Worm (Caenorhabditis elegans) whole organism, L1 larva: ENCODE measurements around the gene F28F9.3.

ENCODE experiments used
- C04F5.9 ChIP-seq: sonication (generic microtip); optimal IDR thresholded peaks from 2 replicates; lab custom pipeline; 2016; ENCODE audit warnings: missing genetic modification characterization, missing compliant biosample characterization
- C16A3.4 ChIP-seq: fragments of 150-350 bp; optimal IDR thresholded peaks from 2 replicates; lab custom pipeline; 2014; ENCODE audit warnings: missing biosample characterization, missing genetic modification characterization
- C34B4.2 ChIP-seq: sonication (generic microtip); optimal IDR thresholded peaks from 2 replicates; lab custom pipeline; 2017; ENCODE audit warnings: mild to moderate bottlenecking, missing genetic modification characterization, missing compliant biosample characterization
- F16B12.6 ChIP-seq: fragments of 150-350 bp; optimal IDR thresholded peaks from 2 replicates; lab custom pipeline; 2014; ENCODE audit warnings: missing biosample characterization, missing genetic modification characterization
- alr-1 ChIP-seq: fragments of 200-800 bp; sonication (Bioruptor generic); optimal IDR thresholded peaks from 2 replicates; lab custom pipeline; 2018; ENCODE audit warnings: borderline replicate concordance, mild to moderate bottlenecking, missing genetic modification characterization, missing compliant biosample characterization
- ceh-63 ChIP-seq: fragments of 200-800 bp; sonication (Bioruptor generic); optimal IDR thresholded peaks from 2 replicates; lab custom pipeline; 2018; ENCODE audit warnings: mild to moderate bottlenecking, missing genetic modification characterization, missing compliant biosample characterization
- ceh-8 ChIP-seq: fragments of 200-800 bp; sonication (Bioruptor generic); optimal IDR thresholded peaks from 2 replicates; lab custom pipeline; 2018; ENCODE audit warnings: mild to moderate bottlenecking, missing genetic modification characterization, moderate library complexity, missing compliant biosample characterization
- ces-1 ChIP-seq: fragments of 150-350 bp; optimal IDR thresholded peaks from 2 replicates; lab custom pipeline; 2014; ENCODE audit warnings: missing biosample characterization, missing genetic modification reagents, missing genetic modification characterization
- dpl-1 ChIP-seq, 3 experiments: fragments of 150-350 bp in 2 of 3; sonication (generic microtip) in 1 of 3; optimal IDR thresholded peaks; 2 replicates each; lab custom pipeline; 2014 to 2017; ENCODE audit warnings: missing biosample characterization in 3 of 3, missing genetic modification characterization in 3 of 3, missing genetic modification reagents in 3 of 3
- dsc-1 ChIP-seq: sonication (generic microtip); optimal IDR thresholded peaks from 2 replicates; lab custom pipeline; 2016; ENCODE audit warnings: mild to moderate bottlenecking, missing genetic modification characterization, missing compliant biosample characterization
- efl-1 ChIP-seq, 4 experiments: fragments of 150-350 bp; optimal IDR thresholded peaks in 3 of 4; peaks in 1 of 4; 1 replicate in 1 of 4; 2 replicates in 3 of 4; lab custom pipeline; 2014; ENCODE audit warnings: missing biosample characterization in 2 of 4, missing genetic modification characterization in 2 of 4, missing genetic modification reagents in 2 of 4
- efl-3 ChIP-seq: fragments of 200-800 bp; sonication (Bioruptor generic); optimal IDR thresholded peaks from 2 replicates; lab custom pipeline; 2018; ENCODE audit warnings: mild to moderate bottlenecking, missing genetic modification characterization, missing compliant biosample characterization
- egl-13 ChIP-seq: sonication (generic microtip); optimal IDR thresholded peaks from 2 replicates; lab custom pipeline; 2016; ENCODE audit warnings: missing genotype, missing genetic modification reagents, missing genetic modification characterization, missing compliant biosample characterization
- elt-2 ChIP-seq: sonication (generic microtip); optimal IDR thresholded peaks from 2 replicates; lab custom pipeline; 2016; ENCODE audit warnings: missing genetic modification characterization, mild to moderate bottlenecking, inconsistent platforms, missing compliant biosample characterization, missing genetic modification reagents
- ets-5 ChIP-seq: fragments of 200-800 bp; sonication (Bioruptor generic); IDR thresholded peaks from 2 replicates; pipeline ENCODE4 v1.3.6; 2022; ENCODE audit warnings: missing genetic modification characterization, missing compliant biosample characterization
- fkh-10 ChIP-seq: sonication (generic microtip); optimal IDR thresholded peaks from 2 replicates; lab custom pipeline; 2017; ENCODE audit warnings: missing biosample characterization, missing genetic modification reagents, missing genetic modification characterization
- fkh-4 ChIP-seq: sonication (generic microtip); optimal IDR thresholded peaks from 2 replicates; lab custom pipeline; 2016; ENCODE audit warnings: missing compliant biosample characterization, missing genetic modification characterization, borderline replicate concordance
- fkh-8 ChIP-seq: sonication (generic microtip); optimal IDR thresholded peaks from 2 replicates; lab custom pipeline; 2016; ENCODE audit warnings: mild to moderate bottlenecking, missing genetic modification characterization, missing compliant biosample characterization
- fos-1 ChIP-seq: fragments of 150-350 bp; optimal IDR thresholded peaks from 2 replicates; lab custom pipeline; 2014; ENCODE audit warnings: missing biosample characterization, missing genetic modification characterization
- hlh-17 ChIP-seq: fragments of 200-800 bp; sonication (Bioruptor generic); optimal IDR thresholded peaks from 2 replicates; lab custom pipeline; 2018; ENCODE audit warnings: missing genetic modification characterization, mild to moderate bottlenecking, missing compliant biosample characterization, moderate library complexity, borderline replicate concordance
- hpl-2 ChIP-seq: fragments of 150-350 bp; optimal IDR thresholded peaks from 2 replicates; lab custom pipeline; 2014; ENCODE audit warnings: missing biosample characterization, missing genetic modification reagents, missing genetic modification characterization
- irx-1 ChIP-seq: sonication (generic microtip); optimal IDR thresholded peaks from 2 replicates; lab custom pipeline; 2016; ENCODE audit warnings: missing genetic modification characterization, missing compliant biosample characterization
- isw-1 ChIP-seq: fragments of 200-800 bp; sonication (Bioruptor generic); IDR thresholded peaks from 2 replicates; pipeline ENCODE4 v1.3.6; 2022; ENCODE audit warnings: missing genetic modification characterization, missing compliant biosample characterization
- lin-13 ChIP-seq: fragments of 150-350 bp; optimal IDR thresholded peaks from 2 replicates; lab custom pipeline; 2014; ENCODE audit warnings: missing biosample characterization, missing genetic modification reagents, missing genetic modification characterization
- lin-14 ChIP-seq: fragments of 200-800 bp; sonication (Bioruptor generic); optimal IDR thresholded peaks from 2 replicates; lab custom pipeline; 2018; ENCODE audit warnings: mild to moderate bottlenecking, missing genetic modification characterization, moderate library complexity, missing compliant biosample characterization
- lin-15B ChIP-seq: fragments of 150-350 bp; sonication (generic microtip); optimal IDR thresholded peaks from 3 replicates; lab custom pipeline; 2014; ENCODE audit warnings: missing biosample characterization, missing genetic modification characterization
- lin-39 ChIP-seq: fragments of 150-350 bp; optimal IDR thresholded peaks from 2 replicates; lab custom pipeline; 2014; ENCODE audit warnings: missing biosample characterization, missing genetic modification reagents, missing genetic modification characterization
- lir-3 ChIP-seq: sonication (generic microtip); optimal IDR thresholded peaks from 2 replicates; lab custom pipeline; 2016; ENCODE audit warnings: mild to moderate bottlenecking, missing genetic modification characterization, moderate library complexity, missing compliant biosample characterization; ENCODE audit not compliant: poor library complexity
- lsy-2 ChIP-seq, 2 experiments: fragments of 150-350 bp; optimal IDR thresholded peaks; 2 replicates each; lab custom pipeline; 2014; ENCODE audit warnings: missing biosample characterization in 2 of 2, missing genetic modification characterization in 2 of 2
- mdl-1 ChIP-seq, 2 experiments: fragments of 150-350 bp; optimal IDR thresholded peaks; 2 replicates each; lab custom pipeline; 2014 to 2017; ENCODE audit warnings: missing biosample characterization in 2 of 2, missing genetic modification characterization in 2 of 2, inconsistent platforms in 1 of 2
- mep-1 ChIP-seq: fragments of 150-350 bp; optimal IDR thresholded peaks from 2 replicates; lab custom pipeline; 2014; ENCODE audit warnings: missing biosample characterization, missing genetic modification characterization
- nhr-12 ChIP-seq: sonication (generic microtip); optimal IDR thresholded peaks from 2 replicates; lab custom pipeline; 2017; ENCODE audit warnings: missing biosample characterization, missing genetic modification characterization
- nhr-237 ChIP-seq: fragments of 150-350 bp; optimal IDR thresholded peaks from 2 replicates; lab custom pipeline; 2014; ENCODE audit warnings: missing biosample characterization, missing genetic modification characterization
- nhr-47 ChIP-seq: sonication (generic microtip); optimal IDR thresholded peaks from 2 replicates; lab custom pipeline; 2016; ENCODE audit warnings: mild to moderate bottlenecking, missing genetic modification characterization, moderate library complexity, missing compliant biosample characterization
- nhr-71 ChIP-seq: sonication (generic microtip); optimal IDR thresholded peaks from 2 replicates; lab custom pipeline; 2016; ENCODE audit warnings: mild to moderate bottlenecking, missing genetic modification characterization, moderate library complexity, missing compliant biosample characterization
- nhr-84 ChIP-seq: sonication (generic microtip); optimal IDR thresholded peaks from 2 replicates; lab custom pipeline; 2017; ENCODE audit warnings: missing biosample characterization, missing genetic modification characterization
- nhr-85 ChIP-seq: sonication (generic microtip); peaks from one replicate; lab custom pipeline; 2016; ENCODE audit warnings: missing genetic modification characterization, inconsistent platforms, missing compliant biosample characterization
- pag-3 ChIP-seq: sonication (generic microtip); optimal IDR thresholded peaks from 2 replicates; lab custom pipeline; 2017; ENCODE audit warnings: missing genetic modification characterization, mild to moderate bottlenecking, missing compliant biosample characterization, antibody characterized with exemption, borderline replicate concordance; ENCODE audit not compliant: insufficient read depth
- skn-1 ChIP-seq: fragments of 150-350 bp; optimal IDR thresholded peaks from 2 replicates; lab custom pipeline; 2014; ENCODE audit warnings: missing biosample characterization, missing genetic modification characterization
- sox-4 ChIP-seq: sonication (generic microtip); optimal IDR thresholded peaks from 2 replicates; lab custom pipeline; 2016; ENCODE audit warnings: missing genetic modification characterization, missing compliant biosample characterization
- swsn-7 ChIP-seq: sonication (generic microtip); optimal IDR thresholded peaks from 2 replicates; lab custom pipeline; 2016; ENCODE audit warnings: missing genetic modification characterization, missing compliant biosample characterization
- unc-30 ChIP-seq: sonication (generic microtip); optimal IDR thresholded peaks from 2 replicates; lab custom pipeline; 2017; ENCODE audit warnings: missing biosample characterization, missing genetic modification characterization
- unc-62 ChIP-seq: fragments of 150-350 bp; optimal IDR thresholded peaks from 2 replicates; lab custom pipeline; 2014; ENCODE audit warnings: missing biosample characterization, missing genetic modification reagents, missing genetic modification characterization
- unc-86 ChIP-seq: sonication (generic microtip); optimal IDR thresholded peaks from 2 replicates; lab custom pipeline; 2016; ENCODE audit warnings: missing genetic modification characterization, missing compliant biosample characterization
- vab-15 ChIP-seq: sonication (generic microtip); optimal IDR thresholded peaks from 2 replicates; lab custom pipeline; 2017; ENCODE audit warnings: missing genotype, mild to moderate bottlenecking, missing genetic modification characterization, missing compliant biosample characterization
- xbp-1 ChIP-seq: sonication (generic microtip); optimal IDR thresholded peaks from 2 replicates; lab custom pipeline; 2016; ENCODE audit warnings: missing genetic modification characterization, missing compliant biosample characterization
- zip-4 ChIP-seq: fragments of 200-800 bp; sonication (Bioruptor generic); optimal IDR thresholded peaks from 2 replicates; lab custom pipeline; 2018; ENCODE audit warnings: mild to moderate bottlenecking, missing genetic modification characterization, moderate library complexity, missing compliant biosample characterization
- ztf-4 ChIP-seq: fragments of 150-350 bp; optimal IDR thresholded peaks from 2 replicates; lab custom pipeline; 2014; ENCODE audit warnings: missing biosample characterization, missing genetic modification characterization

F28F9.3 gene

DNA sequence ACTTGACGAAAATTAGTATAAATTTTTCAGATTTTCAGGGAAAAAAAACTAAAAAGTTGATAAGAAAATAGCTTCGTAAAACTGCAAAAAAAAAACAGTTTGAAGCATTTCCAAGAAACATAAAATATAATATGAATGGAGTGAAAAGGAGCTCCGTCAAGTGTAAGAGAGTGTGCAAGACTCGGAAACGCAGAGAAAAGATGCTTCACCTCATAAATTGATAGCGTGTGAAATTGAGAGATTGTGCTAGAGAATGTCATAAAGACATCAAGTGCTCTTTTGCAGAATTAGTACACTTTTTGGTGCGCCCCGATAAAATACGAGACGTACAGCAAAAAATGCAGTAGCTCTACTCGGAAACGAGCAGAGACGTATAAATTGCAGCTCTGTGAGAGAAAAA, 5.1 kb upstream of the F28F9.3 start (continued):
- TF ChIP-seq ceh-63 (GFP tag; lab: Kevin White, UChicago) (no peak), C16A3.4 (tag; lab: Kevin White, UChicago) (no peak), isw-1 (GFP tag; lab: Robert Waterston, UW) (no peak), nhr-47 (tag; lab: Kevin White, UChicago) (peak; percentile 13), irx-1 (tag; lab: Kevin White, UChicago) (no peak), C04F5.9 (no peak), zip-4 (GFP tag; lab: Kevin White, UChicago) (no peak), lin-13 (GFP tag; lab: Kevin White, UChicago) (no peak), swsn-7 (no peak), efl-1 (optimal IDR thresholded peaks at IDR 0.05; lab: Kevin White, UChicago) (no peak), efl-1 (GFP tag; optimal IDR thresholded peaks at IDR 0.05 in 1 of 2; lab: Kevin White, UChicago) (peak in 1 of 2 experiments; percentile 42), F16B12.6 (tag; lab: Kevin White, UChicago) (no peak), unc-30 (tag; lab: Kevin White, UChicago) (no peak), hlh-17 (GFP tag; lab: Kevin White, UChicago) (no peak), ces-1 (no peak), nhr-71 (tag; lab: Kevin White, UChicago) (peak; percentile 34), unc-86 (tag; lab: Kevin White, UChicago) (peak; percentile 65), ztf-4 (no peak), elt-2 (peak; percentile 43), lsy-2 (tag; optimal IDR thresholded peaks at IDR 0.05; lab: Kevin White, UChicago) (no peak), nhr-84 (tag; lab: Kevin White, UChicago) (no peak), fkh-4 (tag; lab: Kevin White, UChicago) (no peak), nhr-12 (tag; lab: Kevin White, UChicago) (no peak), lin-39 (tag; lab: Kevin White, UChicago) (no peak), egl-13 (tag; lab: Kevin White, UChicago) (no peak)

DNA sequence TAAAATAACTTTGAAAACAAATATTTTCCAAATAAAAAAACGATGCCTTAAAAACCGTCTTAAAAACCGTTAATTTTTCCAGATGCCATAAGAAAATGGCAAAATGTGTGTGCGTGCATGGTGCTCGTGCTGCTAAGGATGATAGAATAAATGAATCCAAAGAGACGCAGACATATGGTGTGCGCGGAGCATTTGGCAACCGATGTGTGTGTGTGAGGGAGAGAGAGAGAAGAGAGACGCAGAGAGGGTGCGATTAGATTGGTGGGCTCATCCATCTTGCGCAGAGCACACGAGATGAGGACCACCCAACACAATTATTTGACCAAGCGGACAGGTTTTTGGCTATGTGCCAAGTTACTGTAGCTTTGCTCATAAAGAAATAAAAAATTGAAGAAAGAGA, 2.0 kb upstream of the F28F9.3 start:
- TF ChIP-seq lsy-2 (tag; optimal IDR thresholded peaks at IDR 0.05; lab: Kevin White, UChicago) (peak; percentile 10 to 20), mdl-1 (tag; optimal IDR thresholded peaks at IDR 0.05; lab: Kevin White, UChicago) (peak in 1 of 2 experiments; percentile 23), nhr-47 (tag; lab: Kevin White, UChicago) (peak; percentile 33), fkh-8 (tag; lab: Kevin White, UChicago) (peak; percentile 26), isw-1 (GFP tag; lab: Robert Waterston, UW) (peak; percentile 15), fkh-4 (tag; lab: Kevin White, UChicago) (no peak), ceh-8 (no peak), zip-4 (GFP tag; lab: Kevin White, UChicago) (no peak), nhr-84 (tag; lab: Kevin White, UChicago) (no peak), dsc-1 (peak; percentile 28), hlh-17 (GFP tag; lab: Kevin White, UChicago) (no peak), sox-4 (tag; lab: Kevin White, UChicago) (no peak), nhr-85 (tag; lab: Kevin White, UChicago) (peak; percentile 41), mep-1 (tag; lab: Kevin White, UChicago) (peak; percentile 30), pag-3 (tag; lab: Kevin White, UChicago) (no peak), ceh-63 (GFP tag; lab: Kevin White, UChicago) (no peak), efl-3 (GFP tag; lab: Kevin White, UChicago) (no peak), ets-5 (GFP tag; lab: Robert Waterston, UW) (no peak), fkh-10 (GFP tag; lab: Kevin White, UChicago) (no peak), C34B4.2 (tag; lab: Kevin White, UChicago) (no peak), alr-1 (tag; lab: Kevin White, UChicago) (no peak), vab-15 (tag; lab: Kevin White, UChicago) (no peak), xbp-1 (tag; lab: Kevin White, UChicago) (peak; percentile 9), skn-1 (tag; lab: Kevin White, UChicago) (peak; percentile 17), F16B12.6 (tag; lab: Kevin White, UChicago) (no peak), efl-1 (optimal IDR thresholded peaks at IDR 0.05; lab: Kevin White, UChicago) (peak; percentile 20 to 30), efl-1 (GFP tag; optimal IDR thresholded peaks at IDR 0.05 in 1 of 2; lab: Kevin White, UChicago) (no peak), lir-3 (tag; lab: Kevin White, UChicago) (no peak), lin-14 (GFP tag; lab: Kevin White, UChicago) (peak; percentile 73), nhr-12 (tag; lab: Kevin White, UChicago) (no peak), fos-1 (tag; lab: Kevin White, UChicago) (no peak), nhr-237 (tag; lab: Kevin White, UChicago) (no peak), hpl-2 (GFP tag; lab: Kevin White, UChicago) (no peak), nhr-71 (tag; lab: Kevin White, UChicago) (peak; percentile 40), lin-15B (tag; lab: Kevin White, UChicago) (no peak), unc-62 (GFP tag; lab: Kevin White, UChicago) (no peak), dpl-1 (GFP tag; optimal IDR thresholded peaks at IDR 0.05; lab: Kevin White, UChicago) (peak in 1 of 3 experiments; percentile 3), unc-30 (tag; lab: Kevin White, UChicago) (no peak)
